Fruit fly (Drosophila melanogaster) whole organism, prepupa: ENCODE data around the gene CG14573.

Experiments
- Gug ChIP-seq: fragments of 200-800 bp; sonication (Bioruptor generic); IDR thresholded peaks from 2 replicates; pipeline ENCODE4 v1.3.6; 2022; ENCODE audit warnings: missing biosample characterization, missing genetic modification characterization
- Sox102F ChIP-seq: fragments of 200-800 bp; sonication (Bioruptor generic); optimal IDR thresholded peaks from 2 replicates; lab custom pipeline; 2016; ENCODE audit warnings: missing biosample characterization, mild to moderate bottlenecking, missing genetic modification characterization

dm6 chr3L:21706144-21706926, 27.6 kb upstream of the CG14573 start, which contains the start of gene CG32447:
- TF ChIP-seq Gug, result no peak
- no peak for TF ChIP-seq Sox102F
